Fruit fly (Drosophila melanogaster): ENCODE results near the gene CG10657.

dm6 chr3L:12470509-12470908, 26.5 kb downstream of the CG10657 start:
- TF ChIP-seq CG31627 (GFP tag; optimal IDR thresholded peaks at IDR 0.05) = no peak
- no peak for TF ChIP-seq OdsH (GFP tag; optimal IDR thresholded peaks at IDR 0.05)
